Fruit fly (Drosophila melanogaster): ENCODE data around the gene smp-30.

smp-30 gene

dm6 chr3R:14733937-14734336, 17.1 kb downstream of the smp-30 start:
- TF ChIP-seq h (optimal IDR thresholded peaks at IDR 0.05): no peak
- TF ChIP-seq psq (optimal IDR thresholded peaks at IDR 0.05): no peak
- no peak for TF ChIP-seq ttk (optimal IDR thresholded peaks at IDR 0.05)
- TF ChIP-seq Myc (optimal IDR thresholded peaks at IDR 0.05): no peak
- TF ChIP-seq insv (optimal IDR thresholded peaks at IDR 0.05): no peak
- no peak for TF ChIP-seq Sin3A (optimal IDR thresholded peaks at IDR 0.05)

dm6 chr3R:14733425-14733824, 17.6 kb downstream of the smp-30 start:
- TF ChIP-seq psq (optimal IDR thresholded peaks at IDR 0.05) (no peak), Sin3A (optimal IDR thresholded peaks at IDR 0.05) (no peak), insv (optimal IDR thresholded peaks at IDR 0.05) (no peak), ttk (optimal IDR thresholded peaks at IDR 0.05) (no peak), Myc (optimal IDR thresholded peaks at IDR 0.05) (no peak), h (optimal IDR thresholded peaks at IDR 0.05) (no peak)

- TF ChIP-seq Myc (optimal IDR thresholded peaks at IDR 0.05): no peak
- TF ChIP-seq h (optimal IDR thresholded peaks at IDR 0.05): no peak
- no peak for TF ChIP-seq psq (optimal IDR thresholded peaks at IDR 0.05)
- TF ChIP-seq ttk (optimal IDR thresholded peaks at IDR 0.05): no peak
- TF ChIP-seq Sin3A (optimal IDR thresholded peaks at IDR 0.05): no peak
- TF ChIP-seq insv (optimal IDR thresholded peaks at IDR 0.05): no peak
Measured at dm6 chr3R:14731781-14732100, 19.3 kb downstream of the smp-30 start.

dm6 chr3R:14731061-14731780, 19.8 kb downstream of the smp-30 start, which contains the start of gene CG7530:
Gene CG7530, minus strand, starts transcription at chr3R:14731509.
- no peak for TF ChIP-seq Sin3A (optimal IDR thresholded peaks at IDR 0.05)
- TF ChIP-seq ttk (optimal IDR thresholded peaks at IDR 0.05): no peak
- TF ChIP-seq h (optimal IDR thresholded peaks at IDR 0.05): no peak
- TF ChIP-seq Myc (optimal IDR thresholded peaks at IDR 0.05): no peak
- TF ChIP-seq insv (optimal IDR thresholded peaks at IDR 0.05): no peak
- TF ChIP-seq psq (optimal IDR thresholded peaks at IDR 0.05): no peak

dm6 chr3R:14730595-14730994, 20.5 kb downstream of the smp-30 start:
- TF ChIP-seq Sin3A (optimal IDR thresholded peaks at IDR 0.05): no peak
- TF ChIP-seq insv (optimal IDR thresholded peaks at IDR 0.05): no peak
- TF ChIP-seq Myc (optimal IDR thresholded peaks at IDR 0.05): no peak
- TF ChIP-seq h (optimal IDR thresholded peaks at IDR 0.05): no peak
- no peak for TF ChIP-seq ttk (optimal IDR thresholded peaks at IDR 0.05)
- TF ChIP-seq psq (optimal IDR thresholded peaks at IDR 0.05): no peak

dm6 chr3R:14729686-14730493, 21.2 kb downstream of the smp-30 start:
- no peak for TF ChIP-seq ttk (optimal IDR thresholded peaks at IDR 0.05)
- no peak for TF ChIP-seq Sin3A (optimal IDR thresholded peaks at IDR 0.05)
- no peak for TF ChIP-seq psq (optimal IDR thresholded peaks at IDR 0.05)
- TF ChIP-seq Myc (optimal IDR thresholded peaks at IDR 0.05): no peak
- TF ChIP-seq insv (optimal IDR thresholded peaks at IDR 0.05): no peak
- no peak for TF ChIP-seq h (optimal IDR thresholded peaks at IDR 0.05)

dm6 chr3R:14728713-14729685, 22.0 kb downstream of the smp-30 start:
- TF ChIP-seq Myc (optimal IDR thresholded peaks at IDR 0.05): no peak
- TF ChIP-seq ttk (optimal IDR thresholded peaks at IDR 0.05): no peak
- no peak for TF ChIP-seq Sin3A (optimal IDR thresholded peaks at IDR 0.05)
- TF ChIP-seq insv (optimal IDR thresholded peaks at IDR 0.05): no peak
- TF ChIP-seq psq (optimal IDR thresholded peaks at IDR 0.05): no peak
- TF ChIP-seq h (optimal IDR thresholded peaks at IDR 0.05): no peak

- no peak for TF ChIP-seq ttk (optimal IDR thresholded peaks at IDR 0.05)
- TF ChIP-seq insv (optimal IDR thresholded peaks at IDR 0.05): no peak
- TF ChIP-seq psq (optimal IDR thresholded peaks at IDR 0.05): no peak
- no peak for TF ChIP-seq h (optimal IDR thresholded peaks at IDR 0.05)
- no peak for TF ChIP-seq Sin3A (optimal IDR thresholded peaks at IDR 0.05)
- no peak for TF ChIP-seq Myc (optimal IDR thresholded peaks at IDR 0.05)
Measured at dm6 chr3R:14724501-14724859, 26.6 kb downstream of the smp-30 start.

- no peak for TF ChIP-seq Sin3A (optimal IDR thresholded peaks at IDR 0.05)
- TF ChIP-seq psq (optimal IDR thresholded peaks at IDR 0.05): no peak
- TF ChIP-seq insv (optimal IDR thresholded peaks at IDR 0.05): no peak
- TF ChIP-seq h (optimal IDR thresholded peaks at IDR 0.05): no peak
- no peak for TF ChIP-seq Myc (optimal IDR thresholded peaks at IDR 0.05)
- no peak for TF ChIP-seq ttk (optimal IDR thresholded peaks at IDR 0.05)
Measured at dm6 chr3R:14723671-14724500, 27.2 kb downstream of the smp-30 start, which contains the start of gene kibra. Gene kibra, minus strand, starts transcription at chr3R:14724261.

- TF ChIP-seq insv (optimal IDR thresholded peaks at IDR 0.05): no peak
- no peak for TF ChIP-seq h (optimal IDR thresholded peaks at IDR 0.05)
- TF ChIP-seq Myc (optimal IDR thresholded peaks at IDR 0.05): no peak
- TF ChIP-seq psq (optimal IDR thresholded peaks at IDR 0.05): no peak
- TF ChIP-seq ttk (optimal IDR thresholded peaks at IDR 0.05): no peak
- TF ChIP-seq Sin3A (optimal IDR thresholded peaks at IDR 0.05): no peak
Measured at dm6 chr3R:14723355-14723670, 27.7 kb downstream of the smp-30 start.
